Fruit fly (Drosophila melanogaster): ENCODE measurements around the gene tna.

tna gene

dm6 chr3L:10866633-10867379 is 31.5 kb downstream of the tna start (continued):
- TF ChIP-seq CG10431 (GFP tag; optimal IDR thresholded peaks at IDR 0.05): no peak
- TF ChIP-seq CG7271 (tag; optimal IDR thresholded peaks at IDR 0.05): no peak
- no peak for TF ChIP-seq so (GFP tag; IDR thresholded peaks at IDR 0.05)
- no peak for TF ChIP-seq CG8359 (GFP tag; optimal IDR thresholded peaks at IDR 0.05; ENCODE audit: borderline replicate concordance)
- TF ChIP-seq Xrp1 (GFP tag; IDR thresholded peaks at IDR 0.05): no peak
- no peak for TF ChIP-seq CG12769 (tag; optimal IDR thresholded peaks at IDR 0.05)
- no peak for TF ChIP-seq ftz-f1 (GFP tag; optimal IDR thresholded peaks at IDR 0.05)
- no peak for TF ChIP-seq salm (tag; optimal IDR thresholded peaks at IDR 0.05)
- peak; percentile 54 for TF ChIP-seq CG7839 (tag; optimal IDR thresholded peaks at IDR 0.05)
- peak; percentile 23 for TF ChIP-seq Atf-2 (GFP tag; optimal IDR thresholded peaks at IDR 0.05)
- TF ChIP-seq Trl (optimal IDR thresholded peaks at IDR 0.05): no peak
- peak; percentile 35 for TF ChIP-seq Trl (GFP tag; optimal IDR thresholded peaks at IDR 0.05)
- no peak for TF ChIP-seq CG10147 (GFP tag; optimal IDR thresholded peaks at IDR 0.05)
- TF ChIP-seq pnt (GFP tag; optimal IDR thresholded peaks at IDR 0.05): no peak
- TF ChIP-seq Nf-YA (GFP tag; IDR thresholded peaks at IDR 0.05): no peak
- TF ChIP-seq Hand (GFP tag; optimal IDR thresholded peaks at IDR 0.05): no peak
- TF ChIP-seq mld (GFP tag; IDR thresholded peaks at IDR 0.05; ENCODE audit: partially characterized antibody): no peak
- TF ChIP-seq Sry-δ (GFP tag; optimal IDR thresholded peaks at IDR 0.05): no peak
- no peak for TF ChIP-seq CG1832 (GFP tag; optimal IDR thresholded peaks at IDR 0.05)
- peak; percentile 41 for TF ChIP-seq CG11504 (tag; optimal IDR thresholded peaks at IDR 0.05)
- no peak for TF ChIP-seq CG10462 (GFP tag; optimal IDR thresholded peaks at IDR 0.05)
- no peak for TF ChIP-seq CG12071 (GFP tag; optimal IDR thresholded peaks at IDR 0.05)
- peak; percentile 59 for TF ChIP-seq CG9932 (GFP tag; IDR thresholded peaks at IDR 0.05)
- TF ChIP-seq Camta (GFP tag; optimal IDR thresholded peaks at IDR 0.05): no peak
- peak; percentile 56 for TF ChIP-seq CG15269 (tag; optimal IDR thresholded peaks at IDR 0.05)
- TF ChIP-seq CG5180 (GFP tag; optimal IDR thresholded peaks at IDR 0.05): no peak
- TF ChIP-seq CG11695 (GFP tag; IDR thresholded peaks at IDR 0.05): no peak
- no peak for TF ChIP-seq lbe (GFP tag; optimal IDR thresholded peaks at IDR 0.05)
- no peak for TF ChIP-seq ato (GFP tag; IDR thresholded peaks at IDR 0.05; ENCODE audit: partially characterized antibody)
- TF ChIP-seq CG2129 (GFP tag; IDR thresholded peaks at IDR 0.05; ENCODE audit: partially characterized antibody): no peak
- peak; percentile 23 for TF ChIP-seq fd3F (GFP tag; optimal IDR thresholded peaks at IDR 0.05)
- TF ChIP-seq Kr (GFP tag; optimal IDR thresholded peaks at IDR 0.05): no peak
- no peak for TF ChIP-seq wek (GFP tag; optimal IDR thresholded peaks at IDR 0.05)
- TF ChIP-seq CG2120 (GFP tag; optimal IDR thresholded peaks at IDR 0.05): peak; percentile 78
- TF ChIP-seq Jarid2 (GFP tag; optimal IDR thresholded peaks at IDR 0.05): no peak
- TF ChIP-seq dimm (GFP tag; IDR thresholded peaks at IDR 0.05): no peak
- TF ChIP-seq Pdp1 (GFP tag; optimal IDR thresholded peaks at IDR 0.05): peak; percentile 30 to 34
- TF ChIP-seq CG15073 (GFP tag; optimal IDR thresholded peaks at IDR 0.05): no peak
- no peak for TF ChIP-seq slp2 (GFP tag; optimal IDR thresholded peaks at IDR 0.05)
- peak; percentile 18 for TF ChIP-seq CG18619 (GFP tag; optimal IDR thresholded peaks at IDR 0.05)
- TF ChIP-seq al (GFP tag; IDR thresholded peaks at IDR 0.05): peak; percentile 57; the same call in 1 of the 2 replicates
- peak; percentile 82 for TF ChIP-seq crol (GFP tag; IDR thresholded peaks at IDR 0.05)
- no peak for TF ChIP-seq pfk (GFP tag; optimal IDR thresholded peaks at IDR 0.05)
- TF ChIP-seq CG3065 (GFP tag; optimal IDR thresholded peaks at IDR 0.05): no peak
- no peak for TF ChIP-seq cato (GFP tag; optimal IDR thresholded peaks at IDR 0.05; ENCODE audit: borderline replicate concordance)
- no peak for TF ChIP-seq CG6791 (GFP tag; IDR thresholded peaks at IDR 0.05; ENCODE audit: partially characterized antibody)
- peak; percentile 32 for TF ChIP-seq CG10274 (GFP tag; optimal IDR thresholded peaks at IDR 0.05)
- TF ChIP-seq CG1233 (GFP tag; optimal IDR thresholded peaks at IDR 0.05): no peak
- TF ChIP-seq CG16779 (GFP tag; IDR thresholded peaks at IDR 0.05): no peak

Data from whole organism, embryonic.